Worm (Caenorhabditis elegans) whole organism, midembryonic: ENCODE measurements around the gene irld-22.

Experiments used
- T22C8.4 ChIP-seq: fragments of 200-800 bp; sonication (Bioruptor generic); IDR thresholded peaks from 2 replicates; pipeline ENCODE4 v1.3.6; 2022; ENCODE audit warnings: missing genetic modification characterization, missing compliant biosample characterization
- cog-1 ChIP-seq: sonication (generic microtip); optimal IDR thresholded peaks from 2 replicates; lab custom pipeline; 2016; ENCODE audit warnings: missing genetic modification characterization, missing compliant biosample characterization
- flt-1 ChIP-seq: fragments of 200-800 bp; sonication (Bioruptor generic); IDR thresholded peaks from 2 replicates; pipeline ENCODE4 v1.3.6; 2022; ENCODE audit warnings: missing genetic modification characterization, missing compliant biosample characterization
- klf-2 ChIP-seq: fragments of 200-800 bp; sonication (Bioruptor generic); conservative IDR thresholded peaks from 2 replicates; pipeline ENCODE4 v1.3.6; 2022; ENCODE audit warnings: missing genetic modification reagents, missing genetic modification characterization, missing compliant biosample characterization
- med-1 ChIP-seq: sonication (generic microtip); optimal IDR thresholded peaks from 2 replicates; lab custom pipeline; 2017; ENCODE audit warnings: missing genetic modification characterization, mild to moderate bottlenecking, missing compliant biosample characterization, antibody characterized with exemption, missing genetic modification reagents; ENCODE audit not compliant: insufficient read depth
- ref-1 ChIP-seq: fragments of 200-800 bp; sonication (Bioruptor generic); conservative IDR thresholded peaks from 2 replicates; pipeline ENCODE4 v1.3.6; 2022; ENCODE audit warnings: missing genetic modification reagents, missing genetic modification characterization, missing compliant biosample characterization
- tab-1 ChIP-seq: fragments of 200-800 bp; sonication (Bioruptor generic); IDR thresholded peaks from 2 replicates; pipeline ENCODE4 v1.3.6; 2022; ENCODE audit warnings: missing genetic modification characterization, missing compliant biosample characterization
- ztf-23 ChIP-seq: fragments of 200-800 bp; sonication (Bioruptor generic); IDR thresholded peaks from 2 replicates; pipeline ENCODE4 v1.3.6; 2022; ENCODE audit warnings: missing genetic modification reagents, missing genetic modification characterization, missing compliant biosample characterization
- ztf-29 ChIP-seq: fragments of 200-800 bp; sonication (Bioruptor generic); IDR thresholded peaks from 2 replicates; pipeline ENCODE4 v1.3.6; 2022; ENCODE audit warnings: missing genetic modification reagents, missing genetic modification characterization, missing compliant biosample characterization

irld-22 gene

DNA sequence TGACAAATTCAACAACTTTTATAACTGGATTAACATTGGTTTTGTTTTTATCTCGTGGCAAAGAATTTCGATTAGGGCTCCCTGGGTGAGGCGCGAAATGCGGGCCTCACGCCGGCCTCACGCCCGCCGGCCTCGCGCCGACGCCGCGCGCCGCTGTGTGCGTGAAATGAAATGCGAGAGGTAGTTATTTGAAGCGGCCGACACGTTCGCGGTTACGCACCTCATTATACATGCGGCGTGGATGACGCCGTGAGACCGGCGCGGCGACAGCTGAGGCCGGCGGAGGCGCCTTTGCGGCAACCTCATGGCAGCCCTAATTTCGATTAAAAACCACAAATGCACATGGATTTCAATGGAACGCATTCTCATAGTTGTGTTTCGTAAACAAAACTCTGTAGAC is 27.5 kb upstream of the irld-22 start:
- TF ChIP-seq ref-1 (GFP tag; lab: Robert Waterston, UW), result no peak
- TF ChIP-seq klf-2, result 0 out of 2 replicates have a peak, but pooled peaks have one; percentile 42

DNA sequence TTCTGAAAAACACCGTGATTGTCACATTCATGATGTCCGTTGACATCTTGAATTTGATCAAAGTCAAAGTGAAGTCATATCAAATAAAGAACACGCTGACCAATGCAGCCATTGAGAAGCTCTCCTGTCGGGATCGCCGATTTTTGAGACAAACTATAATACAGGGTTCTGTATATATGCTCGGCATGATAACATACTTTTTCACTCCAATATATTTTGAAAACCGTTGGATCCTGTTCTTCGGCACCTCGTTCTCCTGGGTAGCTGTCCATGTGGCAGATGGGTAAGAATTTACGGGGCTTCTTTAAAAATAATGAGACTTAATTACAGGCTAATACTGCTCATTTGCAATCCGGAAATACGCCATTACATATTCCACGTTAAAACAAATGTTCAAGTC is 22.5 kb upstream of the irld-22 start:
- TF ChIP-seq med-1 (GFP tag; lab: Kevin White, UChicago) (no peak), cog-1 (tag; lab: Kevin White, UChicago) (no peak), ref-1 (GFP tag; lab: Robert Waterston, UW) (no peak), T22C8.4 (no peak), klf-2 (no peak), ztf-23 (GFP tag; lab: Robert Waterston, UW) (no peak), flt-1 (GFP tag; lab: Robert Waterston, UW) (no peak)

DNA sequence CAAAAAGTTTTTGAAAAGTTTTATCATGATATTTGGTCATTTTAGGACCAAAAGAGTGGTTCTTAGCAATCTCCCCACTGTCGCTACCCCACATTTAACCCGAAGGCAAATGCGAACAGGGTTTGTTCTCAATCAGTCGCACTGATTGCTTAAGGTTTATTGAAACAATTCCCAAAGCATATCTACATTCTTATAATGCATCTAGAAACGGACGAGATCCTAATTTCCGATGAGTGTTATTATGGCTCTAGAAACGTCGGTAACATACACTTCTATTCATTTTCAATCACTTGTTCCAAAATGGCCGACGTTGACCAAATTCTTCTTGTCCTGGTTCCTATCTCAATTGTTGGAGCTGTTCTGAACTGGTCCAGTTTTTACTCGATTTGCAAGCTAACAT is 21.6 kb upstream of the irld-22 start, which contains the start of gene srx-65:
Gene srx-65, plus strand, starts transcription at position 301 of the 400 bp plus-strand sequence.
- TF ChIP-seq cog-1 (tag; lab: Kevin White, UChicago) (no peak), ztf-23 (GFP tag; lab: Robert Waterston, UW) (no peak), med-1 (GFP tag; lab: Kevin White, UChicago) (no peak), tab-1 (GFP tag; lab: Robert Waterston, UW) (no peak), klf-2 (no peak), ztf-29 (no peak), T22C8.4 (no peak), flt-1 (GFP tag; lab: Robert Waterston, UW) (no peak), ref-1 (GFP tag; lab: Robert Waterston, UW) (no peak)

DNA sequence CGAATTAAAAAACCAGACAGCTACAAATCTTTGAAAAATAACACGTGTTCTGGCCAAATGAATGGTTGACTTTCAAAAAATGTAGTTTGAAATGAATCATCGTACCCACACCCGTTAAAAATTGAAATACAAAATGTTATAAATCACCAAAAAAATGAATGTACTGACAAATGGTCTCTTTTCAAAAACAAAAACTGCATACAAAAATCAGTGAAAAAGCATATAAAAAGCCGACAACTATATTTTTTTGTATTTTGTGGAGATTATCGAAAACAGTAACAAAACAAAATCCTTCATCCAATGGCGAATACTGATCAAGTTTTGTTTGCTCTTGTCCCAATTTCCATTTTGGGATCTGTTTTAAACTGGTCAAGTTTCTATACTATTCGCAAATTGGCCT is 19.3 kb upstream of the irld-22 start, which contains the start of gene srx-66:
Gene srx-66, plus strand, starts transcription at position 301 of the 400 bp plus-strand sequence.
- no peak for TF ChIP-seq T22C8.4
- TF ChIP-seq tab-1 (GFP tag; lab: Robert Waterston, UW), result no peak
- TF ChIP-seq ztf-23 (GFP tag; lab: Robert Waterston, UW), result no peak
- no peak for TF ChIP-seq med-1 (GFP tag; lab: Kevin White, UChicago)
- TF ChIP-seq ref-1 (GFP tag; lab: Robert Waterston, UW), result no peak

DNA sequence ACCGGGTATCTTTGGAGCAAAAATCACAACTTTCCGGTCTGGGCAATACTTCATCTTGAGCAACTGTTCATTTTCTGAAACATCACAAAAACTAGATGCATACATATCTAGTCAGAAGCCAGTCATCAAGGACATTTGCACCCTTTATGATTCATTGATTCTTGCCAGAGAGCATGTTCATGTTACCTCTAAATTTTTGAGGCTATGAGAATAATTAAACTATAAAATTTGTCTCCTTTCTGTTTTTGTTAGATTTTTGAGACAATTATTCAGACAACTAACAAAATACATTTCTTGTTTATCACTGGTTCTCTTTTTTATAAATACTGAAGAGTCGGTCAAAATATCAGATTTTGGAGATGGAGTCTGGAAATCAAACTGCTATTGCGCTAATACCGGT is 16.5 kb upstream of the irld-22 start, which contains the start of gene srx-67:
Gene srx-67, plus strand, starts transcription at position 301 of the 400 bp plus-strand sequence.
- TF ChIP-seq tab-1 (GFP tag; lab: Robert Waterston, UW), result no peak
- TF ChIP-seq flt-1 (GFP tag; lab: Robert Waterston, UW), result no peak
- TF ChIP-seq ztf-29, result no peak
- no peak for TF ChIP-seq klf-2
- TF ChIP-seq med-1 (GFP tag; lab: Kevin White, UChicago), result no peak
- TF ChIP-seq T22C8.4, result no peak
- TF ChIP-seq ztf-23 (GFP tag; lab: Robert Waterston, UW), result no peak
- no peak for TF ChIP-seq cog-1 (tag; lab: Kevin White, UChicago)
- no peak for TF ChIP-seq ref-1 (GFP tag; lab: Robert Waterston, UW)

DNA sequence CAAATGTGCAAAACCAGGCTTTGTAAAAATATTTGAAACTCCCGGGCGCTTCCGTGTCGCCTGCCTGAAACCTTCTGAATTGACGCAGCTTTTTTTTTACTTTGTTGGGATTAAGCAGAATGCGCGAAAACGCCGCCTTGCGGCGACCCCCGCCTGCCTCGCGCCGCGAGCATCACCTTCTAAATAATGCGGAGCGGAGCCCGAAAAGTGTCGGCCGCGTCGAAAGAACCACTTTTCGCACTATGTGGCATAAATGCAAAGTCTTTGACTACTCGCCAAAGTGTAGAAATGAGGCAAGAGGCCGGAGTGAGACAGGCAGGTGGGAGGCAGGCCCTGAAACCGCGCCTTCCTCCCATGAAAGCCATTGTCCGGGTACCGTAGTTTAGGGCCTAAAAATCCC is 13.1 kb upstream of the irld-22 start:
- TF ChIP-seq flt-1 (GFP tag; lab: Robert Waterston, UW) (no peak), ztf-23 (GFP tag; lab: Robert Waterston, UW) (no peak), ztf-29 (no peak)

DNA sequence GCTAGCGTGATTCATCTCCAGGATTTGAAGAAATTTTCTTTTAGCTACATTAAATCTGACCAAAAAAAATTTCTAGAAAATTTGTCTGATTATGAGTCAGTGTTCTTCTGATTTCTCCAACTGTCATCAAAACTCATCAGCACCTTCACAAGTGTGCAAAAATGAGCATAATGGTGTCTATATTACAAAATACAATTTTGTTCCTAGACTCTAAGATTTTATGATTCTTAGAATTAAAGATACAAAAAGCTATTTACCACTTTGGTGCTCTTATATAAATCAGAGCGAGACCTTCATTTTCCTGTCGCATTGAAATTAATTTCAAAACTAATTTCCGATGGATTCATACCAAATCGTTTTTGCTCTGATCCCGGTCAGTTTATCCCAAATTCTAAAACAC is 12.5 kb upstream of the irld-22 start, which contains the start of gene srx-68:
Gene srx-68, plus strand, starts transcription at position 301 of the 400 bp plus-strand sequence.
- TF ChIP-seq klf-2 (no peak), ztf-29 (no peak), ztf-23 (GFP tag; lab: Robert Waterston, UW) (no peak), flt-1 (GFP tag; lab: Robert Waterston, UW) (no peak), cog-1 (tag; lab: Kevin White, UChicago) (no peak), ref-1 (GFP tag; lab: Robert Waterston, UW) (no peak), T22C8.4 (no peak), tab-1 (GFP tag; lab: Robert Waterston, UW) (no peak), med-1 (GFP tag; lab: Kevin White, UChicago) (no peak)

DNA sequence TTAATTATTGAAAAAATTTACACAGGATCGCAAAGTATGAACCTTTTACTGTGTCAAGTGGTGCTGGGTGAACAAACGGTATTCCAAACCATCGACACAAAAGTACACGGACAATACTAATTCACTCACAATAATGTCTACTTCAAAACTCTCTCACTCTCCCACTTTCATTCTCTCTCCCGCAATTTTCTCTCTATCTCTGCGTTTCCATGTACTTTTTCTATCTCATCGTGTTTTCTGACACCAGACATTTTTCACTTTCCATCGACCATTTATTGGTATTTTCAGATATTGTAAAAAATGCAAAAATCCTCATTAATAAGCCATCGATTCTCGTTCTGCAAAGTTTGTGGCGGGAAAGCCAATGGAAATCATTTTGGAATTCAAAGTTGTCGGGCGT is 5.8 kb upstream of the irld-22 start, which contains the start of gene nhr-156:
Gene nhr-156, plus strand, starts transcription at position 266 of the 400 bp plus-strand sequence.
- TF ChIP-seq ref-1 (GFP tag; lab: Robert Waterston, UW) (no peak), flt-1 (GFP tag; lab: Robert Waterston, UW) (no peak), ztf-29 (no peak), tab-1 (GFP tag; lab: Robert Waterston, UW) (no peak), med-1 (GFP tag; lab: Kevin White, UChicago) (no peak), cog-1 (tag; lab: Kevin White, UChicago) (no peak), T22C8.4 (no peak), klf-2 (no peak), ztf-23 (GFP tag; lab: Robert Waterston, UW) (no peak)

DNA sequence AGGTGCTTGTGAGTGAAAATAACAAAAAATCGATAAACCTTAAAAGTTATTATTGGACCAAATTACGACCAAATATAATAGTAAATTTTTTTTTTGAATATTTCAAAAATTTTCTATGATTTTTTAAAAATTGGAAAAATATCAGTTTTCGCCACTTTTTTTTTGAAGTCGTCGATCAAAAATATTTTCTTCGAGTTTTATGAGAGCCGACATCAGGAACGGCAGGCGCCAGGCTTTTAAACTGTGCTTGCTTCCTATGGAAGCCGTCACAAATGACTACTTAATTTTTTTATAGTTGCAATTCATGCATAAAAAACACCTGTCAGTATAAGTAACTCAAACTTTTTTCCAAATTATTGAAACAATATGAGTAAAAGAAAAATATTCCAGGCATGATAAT is 3.4 kb upstream of the irld-22 start:
- no peak for TF ChIP-seq flt-1 (GFP tag; lab: Robert Waterston, UW)
- no peak for TF ChIP-seq klf-2
- no peak for TF ChIP-seq ztf-23 (GFP tag; lab: Robert Waterston, UW)
- no peak for TF ChIP-seq tab-1 (GFP tag; lab: Robert Waterston, UW)
- TF ChIP-seq ztf-29, result no peak
- no peak for TF ChIP-seq T22C8.4
- no peak for TF ChIP-seq med-1 (GFP tag; lab: Kevin White, UChicago)

DNA sequence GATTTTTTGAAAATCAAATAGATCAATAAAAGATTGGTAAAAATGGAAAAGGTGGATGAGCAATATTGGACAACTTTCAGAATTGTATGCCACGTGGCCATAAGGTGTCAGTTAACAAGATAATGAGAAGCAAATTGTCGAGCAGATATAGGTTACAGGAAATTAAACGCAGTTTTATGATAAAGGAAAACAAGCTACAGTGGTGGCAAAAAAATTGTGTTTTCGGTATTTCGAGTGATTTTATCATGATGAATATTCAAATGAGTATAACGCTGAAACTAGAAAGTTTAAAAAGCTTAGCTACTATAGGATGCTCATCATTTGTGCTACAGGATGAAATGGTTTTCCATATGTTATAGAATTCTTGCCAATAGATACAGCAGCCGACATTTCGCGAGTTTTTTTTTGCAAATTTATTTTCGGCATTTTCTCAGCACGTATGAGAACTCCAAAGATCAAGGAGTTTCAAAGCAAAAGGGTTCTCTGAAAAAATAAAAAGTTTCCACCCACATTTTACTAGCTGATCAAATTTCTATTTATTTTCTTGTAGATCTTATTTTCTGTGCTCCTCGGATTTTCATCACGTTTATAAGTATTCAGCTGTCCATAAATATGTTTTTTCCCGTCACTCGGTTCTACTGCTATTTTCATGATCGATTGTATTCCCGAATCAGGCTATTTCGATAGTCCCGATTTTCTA is 2.6 kb upstream of the irld-22 start, which contains the start of the genes str-229 and srh-190:
Gene str-229, minus strand, starts transcription at position 101 of the 700 bp plus-strand sequence.
Gene srh-190, plus strand, starts transcription at position 650 of the 700 bp plus-strand sequence.
- TF ChIP-seq ztf-29 (no peak), ztf-23 (GFP tag; lab: Robert Waterston, UW) (no peak), med-1 (GFP tag; lab: Kevin White, UChicago) (no peak), flt-1 (GFP tag; lab: Robert Waterston, UW) (no peak), cog-1 (tag; lab: Kevin White, UChicago) (no peak), tab-1 (GFP tag; lab: Robert Waterston, UW) (no peak), T22C8.4 (no peak), klf-2 (no peak), ref-1 (GFP tag; lab: Robert Waterston, UW) (no peak)
